Fruit fly (Drosophila melanogaster): ENCODE measurements around the gene rpr.

Gene rpr

dm6 chr3L:18398264-18398735 lies at the start of gene rpr (continued):
- TF ChIP-seq CG15514 (GFP tag; optimal IDR thresholded peaks at IDR 0.05) (no peak), ERR (GFP tag; optimal IDR thresholded peaks at IDR 0.05) (no peak), CG12104 (GFP tag; optimal IDR thresholded peaks at IDR 0.05) (no peak), Blimp-1 (GFP tag; optimal IDR thresholded peaks at IDR 0.05) (peak; percentile 83), CG6689 (GFP tag; IDR thresholded peaks at IDR 0.05) (no peak), CG12299 (tag; optimal IDR thresholded peaks at IDR 0.05) (no peak), CG1832 (GFP tag; optimal IDR thresholded peaks at IDR 0.05) (no peak), toy (GFP tag; IDR thresholded peaks at IDR 0.05) (no peak)

dm6 chr3L:18439809-18440256 lies 41.6 kb upstream of the rpr start, which contains the start of gene skl:
skl (minus strand) TSS chr3L:18439942.
- TF ChIP-seq tin (GFP tag; optimal IDR thresholded peaks at IDR 0.05) (no peak), CG8944 (GFP tag; optimal IDR thresholded peaks at IDR 0.05) (no peak), amos (GFP tag; IDR thresholded peaks at IDR 0.05; ENCODE audit: partially characterized antibody) (0 out of 2 replicates have a peak, but pooled peaks have one; percentile 17), Neu2 (GFP tag; optimal IDR thresholded peaks at IDR 0.05; ENCODE audit: borderline replicate concordance) (no peak), CG4282 (GFP tag; optimal IDR thresholded peaks at IDR 0.05) (no peak), gcm (GFP tag; optimal IDR thresholded peaks at IDR 0.05) (peak; percentile 67), Jarid2 (GFP tag; optimal IDR thresholded peaks at IDR 0.05) (peak; percentile 96), croc (GFP tag; conservative IDR thresholded peaks at IDR 0.05) (no peak), CG32767 (GFP tag; IDR thresholded peaks at IDR 0.05) (no peak), CG2889 (GFP tag; IDR thresholded peaks at IDR 0.05) (no peak), CG18262 (tag; optimal IDR thresholded peaks at IDR 0.05) (no peak), abd-A (tag; optimal IDR thresholded peaks at IDR 0.05) (no peak), yki (optimal IDR thresholded peaks at IDR 0.05) (peak; percentile 84), mld (GFP tag; IDR thresholded peaks at IDR 0.05; ENCODE audit: partially characterized antibody) (no peak), CG17912 (GFP tag; optimal IDR thresholded peaks at IDR 0.05) (no peak), CG5953 (GFP tag; IDR thresholded peaks at IDR 0.05) (no peak), zfh1 (GFP tag; IDR thresholded peaks at IDR 0.05) (no peak), CG11093 (GFP tag; IDR thresholded peaks at IDR 0.05) (no peak), cas (GFP tag; IDR thresholded peaks at IDR 0.05) (no peak), salm (tag; optimal IDR thresholded peaks at IDR 0.05) (no peak), peb (GFP tag; IDR thresholded peaks at IDR 0.05) (no peak), chm (GFP tag; IDR thresholded peaks at IDR 0.05) (peak; percentile 62; the same call in 1 of the 2 replicates), HLHmδ (GFP tag; optimal IDR thresholded peaks at IDR 0.05) (peak; percentile 36), MBD-R2 (GFP tag; IDR thresholded peaks at IDR 0.05) (no peak), danr (GFP tag; IDR thresholded peaks at IDR 0.05) (no peak), CG31365 (tag; optimal IDR thresholded peaks at IDR 0.05) (no peak), chif (GFP tag; optimal IDR thresholded peaks at IDR 0.05) (peak in 1 of 2 experiments; percentile 7), dm (GFP tag; optimal IDR thresholded peaks at IDR 0.05) (no peak), ap (GFP tag; IDR thresholded peaks at IDR 0.05) (no peak), sens (GFP tag) (peak; percentile 61), CG3995 (GFP tag; optimal IDR thresholded peaks at IDR 0.05) (no peak), CG17829 (tag; optimal IDR thresholded peaks at IDR 0.05) (peak; percentile 24), zen (tag; optimal IDR thresholded peaks at IDR 0.05) (peak; percentile 17), CG11695 (GFP tag; IDR thresholded peaks at IDR 0.05) (no peak), her (GFP tag; optimal IDR thresholded peaks at IDR 0.05) (no peak), CG2199 (GFP tag; IDR thresholded peaks at IDR 0.05) (0 out of 3 replicates have a peak, but pooled peaks have one; percentile 52), pum (GFP tag; optimal IDR thresholded peaks at IDR 0.05) (no peak), tx (GFP tag; optimal IDR thresholded peaks at IDR 0.05) (no peak), NC2α (GFP tag; optimal IDR thresholded peaks at IDR 0.05) (no peak), Dref (GFP tag; IDR thresholded peaks at IDR 0.05) (no peak), Nf-YB (GFP tag; optimal IDR thresholded peaks at IDR 0.05) (peak; percentile 81), Pdp1 (GFP tag; optimal IDR thresholded peaks at IDR 0.05) (no peak), CG17328 (GFP tag; IDR thresholded peaks at IDR 0.05) (no peak)

Measured in whole organism, embryonic.